Worm (Caenorhabditis elegans) whole organism, midembryonic: ENCODE data around the gene F32A5.4.

Experiments used
- T22C8.4 ChIP-seq: fragments of 200-800 bp; sonication (Bioruptor generic); IDR thresholded peaks from 2 replicates; pipeline ENCODE4 v1.3.6; 2022; ENCODE audit warnings: missing genetic modification characterization, missing compliant biosample characterization
- cog-1 ChIP-seq: sonication (generic microtip); optimal IDR thresholded peaks from 2 replicates; lab custom pipeline; 2016; ENCODE audit warnings: missing genetic modification characterization, missing compliant biosample characterization
- flt-1 ChIP-seq: fragments of 200-800 bp; sonication (Bioruptor generic); IDR thresholded peaks from 2 replicates; pipeline ENCODE4 v1.3.6; 2022; ENCODE audit warnings: missing genetic modification characterization, missing compliant biosample characterization
- klf-2 ChIP-seq: fragments of 200-800 bp; sonication (Bioruptor generic); conservative IDR thresholded peaks from 2 replicates; pipeline ENCODE4 v1.3.6; 2022; ENCODE audit warnings: missing genetic modification reagents, missing genetic modification characterization, missing compliant biosample characterization
- ref-1 ChIP-seq: fragments of 200-800 bp; sonication (Bioruptor generic); conservative IDR thresholded peaks from 2 replicates; pipeline ENCODE4 v1.3.6; 2022; ENCODE audit warnings: missing genetic modification reagents, missing genetic modification characterization, missing compliant biosample characterization
- tab-1 ChIP-seq: fragments of 200-800 bp; sonication (Bioruptor generic); IDR thresholded peaks from 2 replicates; pipeline ENCODE4 v1.3.6; 2022; ENCODE audit warnings: missing genetic modification characterization, missing compliant biosample characterization
- ztf-23 ChIP-seq: fragments of 200-800 bp; sonication (Bioruptor generic); IDR thresholded peaks from 2 replicates; pipeline ENCODE4 v1.3.6; 2022; ENCODE audit warnings: missing genetic modification reagents, missing genetic modification characterization, missing compliant biosample characterization
- ztf-29 ChIP-seq: fragments of 200-800 bp; sonication (Bioruptor generic); IDR thresholded peaks from 2 replicates; pipeline ENCODE4 v1.3.6; 2022; ENCODE audit warnings: missing genetic modification reagents, missing genetic modification characterization, missing compliant biosample characterization

DNA sequence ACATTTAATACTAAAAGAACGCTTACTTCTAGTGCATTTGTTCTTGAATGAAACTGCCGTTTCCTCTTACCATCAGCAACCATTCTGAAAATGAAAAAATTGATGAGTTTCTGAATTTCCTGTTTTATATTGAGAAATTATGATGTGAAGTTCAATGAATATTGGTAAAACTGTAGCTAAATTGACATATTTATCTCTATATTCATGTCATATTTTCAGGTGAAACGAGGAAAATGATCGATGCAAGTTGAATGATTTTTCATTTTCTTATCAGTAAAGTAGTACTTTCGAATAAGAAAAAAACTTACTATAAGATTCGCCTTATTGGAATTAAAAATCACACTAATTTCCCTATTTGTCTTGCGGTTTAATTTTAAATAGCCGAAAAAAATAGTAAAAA, 18.8 kb upstream of the F32A5.4 start, which contains the start of gene E04F6.15:
- TF ChIP-seq ztf-23 (GFP tag; lab: Robert Waterston, UW), result no peak
- no peak for TF ChIP-seq flt-1
- TF ChIP-seq T22C8.4, result no peak
- no peak for TF ChIP-seq tab-1 (GFP tag; lab: Robert Waterston, UW)
- TF ChIP-seq cog-1, result no peak
- no peak for TF ChIP-seq ztf-29 (GFP tag; lab: Robert Waterston, UW)
- no peak for TF ChIP-seq ref-1 (GFP tag; lab: Robert Waterston, UW)
- no peak for TF ChIP-seq klf-2
